Fruit fly (Drosophila melanogaster) whole organism, pupa: ENCODE measurements around the gene fray.

Experiments
- CG10348 ChIP-seq: fragments of 200-800 bp; sonication (Bioruptor generic); IDR thresholded peaks from 2 replicates; pipeline ENCODE4 v1.3.6; 2022; ENCODE audit warnings: missing biosample characterization, missing genetic modification characterization
- CG15710 ChIP-seq: fragments of 200-800 bp; sonication (Bioruptor generic); optimal IDR thresholded peaks from 2 replicates; lab custom pipeline; 2018; ENCODE audit warnings: missing biosample characterization, mild to moderate bottlenecking, missing genetic modification characterization, moderate library complexity
- CG32121 ChIP-seq: fragments of 200-800 bp; sonication (Bioruptor generic); IDR thresholded peaks from 2 replicates; pipeline ENCODE4 v1.3.6; 2022; ENCODE audit warnings: missing biosample characterization, missing genetic modification characterization
- CG8159 ChIP-seq: fragments of 200-800 bp; sonication (Bioruptor generic); optimal IDR thresholded peaks from 3 replicates; lab custom pipeline; 2018; ENCODE audit warnings: missing biosample characterization, mild to moderate bottlenecking, missing genetic modification characterization, moderate library complexity
- D1 ChIP-seq: fragments of 200-800 bp; sonication (Bioruptor generic); optimal IDR thresholded peaks from 2 replicates; lab custom pipeline; 2018; ENCODE audit warnings: missing biosample characterization, mild to moderate bottlenecking, missing genetic modification characterization, moderate library complexity
- EcR ChIP-seq: fragments of 200-800 bp; sonication (Bioruptor generic); optimal IDR thresholded peaks from 3 replicates; lab custom pipeline; 2019; ENCODE audit warnings: missing biosample characterization, missing genetic modification characterization, mild to moderate bottlenecking, moderate library complexity, missing genetic modification reagents
- Ets98B ChIP-seq: fragments of 200-800 bp; sonication (Bioruptor generic); IDR thresholded peaks from 2 replicates; pipeline ENCODE4 v1.3.6; 2022; ENCODE audit warnings: missing biosample characterization, missing genetic modification characterization
- fd96Ca ChIP-seq: fragments of 200-800 bp; sonication (Bioruptor generic); IDR thresholded peaks from 3 replicates; pipeline ENCODE4 v1.3.6; 2022; ENCODE audit warnings: missing biosample characterization, missing genetic modification characterization
- rn ChIP-seq: fragments of 200-800 bp; sonication (Bioruptor generic); IDR thresholded peaks from 2 replicates; pipeline ENCODE4 v1.3.6; 2022; ENCODE audit warnings: missing biosample characterization, missing genetic modification characterization

DNA sequence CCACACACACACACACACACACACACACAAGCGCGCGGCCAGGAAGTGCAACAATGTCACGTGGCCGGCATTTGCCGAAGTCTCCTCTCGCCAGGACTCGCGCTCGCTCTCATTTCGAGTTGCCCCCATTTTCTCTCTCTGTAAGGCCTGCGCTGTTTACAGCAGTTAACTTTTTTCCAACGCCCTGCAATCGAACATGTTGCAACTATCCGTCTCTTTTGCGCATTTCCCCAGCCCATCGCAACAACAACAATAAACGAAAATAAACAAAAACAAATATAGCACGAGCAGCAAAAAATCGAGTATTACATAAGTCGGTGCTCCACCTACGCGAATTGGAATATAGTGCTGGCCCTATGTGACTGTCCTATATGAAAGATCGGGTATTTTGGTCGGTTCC lies 25.9 kb upstream of the fray start:
- TF ChIP-seq CG15710 (tag; lab: Kevin White, UChicago), result no peak
- TF ChIP-seq EcR (GFP tag; lab: Kevin White, UChicago), result no peak
- TF ChIP-seq CG10348 (GFP tag; lab: Robert Waterston, UW), result no peak
- no peak for TF ChIP-seq D1
- no peak for TF ChIP-seq Ets98B (GFP tag; lab: Robert Waterston, UW)
- TF ChIP-seq CG8159 (tag; lab: Kevin White, UChicago), result no peak
- TF ChIP-seq fd96Ca (GFP tag; lab: Robert Waterston, UW), result no peak
- no peak for TF ChIP-seq CG32121 (GFP tag; lab: Robert Waterston, UW)
- TF ChIP-seq rn (GFP tag; lab: Robert Waterston, UW), result no peak
